Fruit fly (Drosophila melanogaster) whole organism, pupa: ENCODE results near the gene Teh3.

ENCODE experiments used
- CG14655 ChIP-seq: fragments of 200-800 bp; sonication (Bioruptor generic); optimal IDR thresholded peaks from 3 replicates; lab custom pipeline; 2017; ENCODE audit warnings: mild to moderate bottlenecking, missing biosample characterization, missing genetic modification reagents, missing genetic modification characterization
- CG17806 ChIP-seq: fragments of 200-800 bp; sonication (Bioruptor generic); optimal IDR thresholded peaks from 2 replicates; lab custom pipeline; 2018; ENCODE audit warnings: missing biosample characterization, mild to moderate bottlenecking, missing genetic modification characterization, moderate library complexity
- CG34367 ChIP-seq: fragments of 200-800 bp; sonication (Bioruptor generic); optimal IDR thresholded peaks from 2 replicates; lab custom pipeline; 2018; ENCODE audit warnings: missing biosample characterization, mild to moderate bottlenecking, missing genetic modification characterization
- CG4496 ChIP-seq: fragments of 200-800 bp; sonication (Bioruptor generic); IDR thresholded peaks from 3 replicates; pipeline ENCODE4 v1.3.6; 2022; ENCODE audit warnings: missing biosample characterization, missing genetic modification characterization
- CG8159 ChIP-seq: fragments of 200-800 bp; sonication (Bioruptor generic); optimal IDR thresholded peaks from 3 replicates; lab custom pipeline; 2018; ENCODE audit warnings: missing biosample characterization, mild to moderate bottlenecking, missing genetic modification characterization, moderate library complexity
- CG9948 ChIP-seq: fragments of 200-800 bp; sonication (Bioruptor generic); optimal IDR thresholded peaks from 2 replicates; lab custom pipeline; 2018; ENCODE audit warnings: missing biosample characterization, mild to moderate bottlenecking, missing genetic modification characterization, moderate library complexity
- D1 ChIP-seq: fragments of 200-800 bp; sonication (Bioruptor generic); optimal IDR thresholded peaks from 2 replicates; lab custom pipeline; 2018; ENCODE audit warnings: missing biosample characterization, mild to moderate bottlenecking, missing genetic modification characterization, moderate library complexity
- EcR ChIP-seq: fragments of 200-800 bp; sonication (Bioruptor generic); optimal IDR thresholded peaks from 3 replicates; lab custom pipeline; 2019; ENCODE audit warnings: missing biosample characterization, missing genetic modification characterization, mild to moderate bottlenecking, moderate library complexity, missing genetic modification reagents
- Ets98B ChIP-seq: fragments of 200-800 bp; sonication (Bioruptor generic); IDR thresholded peaks from 2 replicates; pipeline ENCODE4 v1.3.6; 2022; ENCODE audit warnings: missing biosample characterization, missing genetic modification characterization
- Pif1A ChIP-seq: fragments of 200-800 bp; sonication (Bioruptor generic); optimal IDR thresholded peaks from 3 replicates; lab custom pipeline; 2016; ENCODE audit warnings: missing biosample characterization, missing genetic modification characterization
- Pif1B ChIP-seq: fragments of 200-800 bp; sonication (Bioruptor generic); optimal IDR thresholded peaks from 3 replicates; lab custom pipeline; 2016; ENCODE audit warnings: missing biosample characterization, missing genetic modification characterization
- fd96Ca ChIP-seq: fragments of 200-800 bp; sonication (Bioruptor generic); IDR thresholded peaks from 3 replicates; pipeline ENCODE4 v1.3.6; 2022; ENCODE audit warnings: missing biosample characterization, missing genetic modification characterization
- rn ChIP-seq: fragments of 200-800 bp; sonication (Bioruptor generic); IDR thresholded peaks from 2 replicates; pipeline ENCODE4 v1.3.6; 2022; ENCODE audit warnings: missing biosample characterization, missing genetic modification characterization

dm6 chr3L:4231401-4232014 lies 47.0 kb upstream of the Teh3 start:
- TF ChIP-seq CG9948 (tag; lab: Kevin White, UChicago), result no peak
- no peak for TF ChIP-seq D1
- no peak for TF ChIP-seq Pif1A
- TF ChIP-seq CG14655 (GFP tag; lab: Kevin White, UChicago), result no peak
- no peak for TF ChIP-seq Ets98B
- no peak for TF ChIP-seq CG4496 (GFP tag; lab: Robert Waterston, UW)
- TF ChIP-seq EcR, result peak; percentile 29
- TF ChIP-seq CG17806 (tag; lab: Kevin White, UChicago), result no peak
- TF ChIP-seq CG8159 (tag; lab: Kevin White, UChicago), result no peak
- no peak for TF ChIP-seq CG34367 (tag; lab: Kevin White, UChicago)
- TF ChIP-seq rn (GFP tag; lab: Robert Waterston, UW), result no peak
- no peak for TF ChIP-seq fd96Ca (GFP tag; lab: Robert Waterston, UW)
- no peak for TF ChIP-seq Pif1B (GFP tag; lab: Kevin White, UChicago)
